Worm (Caenorhabditis elegans) whole organism, early embryonic: ENCODE data around the gene C18A11.3.

Experiments used
- B0310.2 ChIP-seq: sonication (generic microtip); optimal IDR thresholded peaks from 2 replicates; lab custom pipeline; 2016; ENCODE audit warnings: mild to moderate bottlenecking, missing genetic modification characterization, missing compliant biosample characterization
- F13C5.2 ChIP-seq: sonication (generic microtip); optimal IDR thresholded peaks from 2 replicates; lab custom pipeline; 2017; ENCODE audit warnings: mild to moderate bottlenecking, missing genetic modification characterization, inconsistent platforms, missing compliant biosample characterization
- aly-1 ChIP-seq: sonication (generic microtip); optimal IDR thresholded peaks from 2 replicates; lab custom pipeline; 2016; ENCODE audit warnings: missing genetic modification characterization, missing compliant biosample characterization
- ama-1 ChIP-seq: fragments of 150-350 bp; optimal IDR thresholded peaks from 2 replicates; lab custom pipeline; 2014
- ceh-13 ChIP-seq: fragments of 200-800 bp; sonication (Bioruptor generic); optimal IDR thresholded peaks from 2 replicates; lab custom pipeline; 2018; ENCODE audit warnings: mild to moderate bottlenecking, missing genetic modification characterization, missing compliant biosample characterization
- ceh-36 ChIP-seq: sonication (generic microtip); optimal IDR thresholded peaks from 2 replicates; lab custom pipeline; 2016; ENCODE audit warnings: missing genetic modification characterization, inconsistent platforms, missing compliant biosample characterization
- ets-7 ChIP-seq: sonication (generic microtip); optimal IDR thresholded peaks from 2 replicates; lab custom pipeline; 2016; ENCODE audit warnings: missing genotype, missing genetic modification characterization, missing compliant biosample characterization
- flt-1 ChIP-seq: fragments of 200-800 bp; sonication (Bioruptor generic); IDR thresholded peaks from 2 replicates; pipeline ENCODE4 v1.3.6; 2022; ENCODE audit warnings: missing genetic modification characterization, missing compliant biosample characterization
- hmbx-1 ChIP-seq: sonication (generic microtip); optimal IDR thresholded peaks from 2 replicates; lab custom pipeline; 2016; ENCODE audit warnings: mild to moderate bottlenecking, missing genetic modification characterization, missing compliant biosample characterization
- hmg-4 ChIP-seq: fragments of 200-800 bp; sonication (Bioruptor generic); optimal IDR thresholded peaks from 2 replicates; lab custom pipeline; 2018; ENCODE audit warnings: mild to moderate bottlenecking, missing genetic modification characterization, missing compliant biosample characterization
- hnd-1 ChIP-seq: sonication (generic microtip); optimal IDR thresholded peaks from 2 replicates; lab custom pipeline; 2016; ENCODE audit warnings: missing genetic modification characterization, missing compliant biosample characterization
- pes-1 ChIP-seq: fragments of 200-800 bp; sonication (Bioruptor generic); IDR thresholded peaks from 2 replicates; pipeline ENCODE4 v1.3.6; 2022; ENCODE audit warnings: missing genetic modification reagents, missing genetic modification characterization, missing compliant biosample characterization
- scrt-1 ChIP-seq: fragments of 200-800 bp; sonication (Bioruptor generic); IDR thresholded peaks from 2 replicates; pipeline ENCODE4 v1.3.6; 2022; ENCODE audit warnings: missing genetic modification characterization, missing compliant biosample characterization
- sea-1 ChIP-seq: fragments of 200-800 bp; sonication (Bioruptor generic); conservative IDR thresholded peaks from 2 replicates; pipeline ENCODE4 v1.3.6; 2022; ENCODE audit warnings: missing genetic modification characterization, missing compliant biosample characterization
- tbx-11 ChIP-seq: fragments of 200-800 bp; sonication (Bioruptor generic); IDR thresholded peaks from 2 replicates; pipeline ENCODE4 v1.3.6; 2022; ENCODE audit warnings: missing genetic modification characterization, missing compliant biosample characterization
- tbx-37 ChIP-seq: fragments of 200-800 bp; sonication (Bioruptor generic); conservative IDR thresholded peaks from 2 replicates; pipeline ENCODE4 v1.3.6; 2022; ENCODE audit warnings: missing genetic modification reagents, missing genetic modification characterization, missing compliant biosample characterization
- tra-4 ChIP-seq: sonication (generic microtip); optimal IDR thresholded peaks from 2 replicates; lab custom pipeline; 2017; ENCODE audit warnings: missing genetic modification characterization, missing compliant biosample characterization

The C18A11.3 gene

ce11 chrX:8021609-8022008 lies 39.3 kb upstream of the C18A11.3 start:
- TF ChIP-seq pes-1 (no peak), hnd-1 (tag; lab: Kevin White, UChicago) (no peak), B0310.2 (tag; lab: Kevin White, UChicago) (no peak), tbx-37 (GFP tag; lab: Robert Waterston, UW) (no peak), scrt-1 (no peak), tbx-11 (no peak), aly-1 (tag; lab: Kevin White, UChicago) (no peak), hmbx-1 (tag; lab: Kevin White, UChicago) (no peak), ets-7 (tag; lab: Kevin White, UChicago) (no peak), flt-1 (no peak), ceh-36 (tag; lab: Kevin White, UChicago) (no peak), tra-4 (tag; lab: Kevin White, UChicago) (no peak), F13C5.2 (tag; lab: Kevin White, UChicago) (no peak), ceh-13 (GFP tag; lab: Kevin White, UChicago) (no peak), hmg-4 (GFP tag; lab: Kevin White, UChicago) (no peak), sea-1 (GFP tag; lab: Robert Waterston, UW) (no peak), ama-1 (lab: Kevin White, UChicago) (no peak)

ce11 chrX:8022728-8023127 lies 38.2 kb upstream of the C18A11.3 start:
- TF ChIP-seq B0310.2 (tag; lab: Kevin White, UChicago), result no peak
- TF ChIP-seq tra-4 (tag; lab: Kevin White, UChicago), result no peak
- no peak for TF ChIP-seq scrt-1
- TF ChIP-seq hmbx-1 (tag; lab: Kevin White, UChicago), result no peak
- TF ChIP-seq hnd-1 (tag; lab: Kevin White, UChicago), result no peak
- no peak for TF ChIP-seq flt-1

ce11 chrX:8026709-8027108 lies 34.2 kb upstream of the C18A11.3 start:
- TF ChIP-seq ama-1 (lab: Kevin White, UChicago) (no peak), tra-4 (tag; lab: Kevin White, UChicago) (no peak), tbx-37 (GFP tag; lab: Robert Waterston, UW) (no peak), F13C5.2 (tag; lab: Kevin White, UChicago) (no peak)

- TF ChIP-seq tra-4 (tag; lab: Kevin White, UChicago) (no peak), ama-1 (lab: Kevin White, UChicago) (no peak), hmg-4 (GFP tag; lab: Kevin White, UChicago) (no peak), aly-1 (tag; lab: Kevin White, UChicago) (no peak), hnd-1 (tag; lab: Kevin White, UChicago) (no peak), ceh-36 (tag; lab: Kevin White, UChicago) (no peak), ets-7 (tag; lab: Kevin White, UChicago) (no peak), F13C5.2 (tag; lab: Kevin White, UChicago) (no peak), tbx-37 (GFP tag; lab: Robert Waterston, UW) (no peak), B0310.2 (tag; lab: Kevin White, UChicago) (no peak), hmbx-1 (tag; lab: Kevin White, UChicago) (no peak), flt-1 (no peak)
These were observed 33.4 kb upstream of the C18A11.3 start for ce11 chrX:8027509-8027908.

ce11 chrX:8029080-8029479 lies 31.8 kb upstream of the C18A11.3 start, which contains the start of gene C34D10.1:
C34D10.1 (plus strand) TSS chrX:8029479.
- TF ChIP-seq ama-1 (lab: Kevin White, UChicago), result no peak
- no peak for TF ChIP-seq hmbx-1 (tag; lab: Kevin White, UChicago)
- TF ChIP-seq hmg-4 (GFP tag; lab: Kevin White, UChicago), result peak; percentile 28
- peak; percentile 61 for TF ChIP-seq F13C5.2 (tag; lab: Kevin White, UChicago)

- TF ChIP-seq flt-1, result no peak
- TF ChIP-seq ceh-36 (tag; lab: Kevin White, UChicago), result no peak
- no peak for TF ChIP-seq hmg-4 (GFP tag; lab: Kevin White, UChicago)
- no peak for TF ChIP-seq tra-4 (tag; lab: Kevin White, UChicago)
- TF ChIP-seq F13C5.2 (tag; lab: Kevin White, UChicago), result no peak
- TF ChIP-seq B0310.2 (tag; lab: Kevin White, UChicago), result no peak
- no peak for TF ChIP-seq scrt-1
- no peak for TF ChIP-seq ama-1 (lab: Kevin White, UChicago)
- TF ChIP-seq ets-7 (tag; lab: Kevin White, UChicago), result no peak
These were observed 30.9 kb upstream of the C18A11.3 start for ce11 chrX:8030032-8030431.

- TF ChIP-seq flt-1 (peak; percentile 79), hnd-1 (tag; lab: Kevin White, UChicago) (peak; percentile 22), hmg-4 (GFP tag; lab: Kevin White, UChicago) (peak; percentile 78), ets-7 (tag; lab: Kevin White, UChicago) (no peak), ceh-36 (tag; lab: Kevin White, UChicago) (peak; percentile 52), tbx-11 (peak; percentile 67), F13C5.2 (tag; lab: Kevin White, UChicago) (peak; percentile 81), B0310.2 (tag; lab: Kevin White, UChicago) (peak; percentile 40), hmbx-1 (tag; lab: Kevin White, UChicago) (no peak), aly-1 (tag; lab: Kevin White, UChicago) (peak; percentile 84), tra-4 (tag; lab: Kevin White, UChicago) (no peak), pes-1 (peak; percentile 82), tbx-37 (GFP tag; lab: Robert Waterston, UW) (no peak), scrt-1 (peak; percentile 54; the same call in 1 of the 2 replicates), ama-1 (lab: Kevin White, UChicago) (no peak), sea-1 (GFP tag; lab: Robert Waterston, UW) (peak; percentile 73), ceh-13 (GFP tag; lab: Kevin White, UChicago) (peak; percentile 48)
These were observed 24.6 kb upstream of the C18A11.3 start for ce11 chrX:8036219-8036883.
